Fruit fly (Drosophila melanogaster) whole organism, embryonic: ENCODE measurements around the gene Prp16.

Experiments
- Antp ChIP-seq: fragments of 200-800 bp; sonication (Bioruptor generic); optimal IDR thresholded peaks from 3 replicates; lab custom pipeline; 2016; ENCODE audit warnings: missing biosample characterization, missing genetic modification characterization
- B-H2 ChIP-seq: fragments of 200-800 bp; sonication (Bioruptor generic); optimal IDR thresholded peaks from 2 replicates; lab custom pipeline; 2018; ENCODE audit warnings: missing biosample characterization, mild to moderate bottlenecking, missing genetic modification characterization
- CG10267 ChIP-seq: fragments of 200-800 bp; sonication (Bioruptor generic); optimal IDR thresholded peaks from 2 replicates; lab custom pipeline; 2018; ENCODE audit warnings: missing biosample characterization, mild to moderate bottlenecking, missing genetic modification characterization, moderate library complexity
- CG10979 ChIP-seq: fragments of 200-800 bp; sonication (Bioruptor generic); optimal IDR thresholded peaks from 2 replicates; lab custom pipeline; 2018; ENCODE audit warnings: missing biosample characterization, mild to moderate bottlenecking, missing genetic modification characterization, moderate library complexity
- CG12744 ChIP-seq: fragments of 200-800 bp; sonication (Bioruptor generic); optimal IDR thresholded peaks from 2 replicates; lab custom pipeline; 2016; ENCODE audit warnings: missing biosample characterization, missing genetic modification characterization
- CG12769 ChIP-seq: fragments of 200-800 bp; sonication (Bioruptor generic); optimal IDR thresholded peaks from 2 replicates; lab custom pipeline; 2019; ENCODE audit warnings: missing biosample characterization, mild to moderate bottlenecking, missing genetic modification characterization, moderate library complexity
- CG12942 ChIP-seq: fragments of 200-800 bp; sonication (Bioruptor generic); optimal IDR thresholded peaks from 3 replicates; lab custom pipeline; 2016; ENCODE audit warnings: missing biosample characterization, missing genetic modification characterization
- CG13123 ChIP-seq: fragments of 200-800 bp; sonication (Bioruptor generic); optimal IDR thresholded peaks from 2 replicates; lab custom pipeline; 2016; ENCODE audit warnings: missing biosample characterization, missing genetic modification characterization
- CG13894 ChIP-seq: fragments of 200-800 bp; sonication (Bioruptor generic); optimal IDR thresholded peaks from 3 replicates; lab custom pipeline; 2018; ENCODE audit warnings: missing biosample characterization, mild to moderate bottlenecking, missing genetic modification characterization, moderate library complexity
- CG15073 ChIP-seq: fragments of 200-800 bp; sonication (Bioruptor generic); optimal IDR thresholded peaks from 2 replicates; lab custom pipeline; 2016; ENCODE audit warnings: missing biosample characterization, missing genetic modification characterization
- CG15269 ChIP-seq: fragments of 200-800 bp; sonication (Bioruptor generic); optimal IDR thresholded peaks from 2 replicates; lab custom pipeline; 2018; ENCODE audit warnings: missing biosample characterization, mild to moderate bottlenecking, missing genetic modification characterization, moderate library complexity
- CG1603 ChIP-seq: fragments of 200-800 bp; sonication (Bioruptor generic); optimal IDR thresholded peaks from 2 replicates; lab custom pipeline; 2019; ENCODE audit warnings: missing biosample characterization, mild to moderate bottlenecking, missing genetic modification characterization, moderate library complexity
- CG1647 ChIP-seq: fragments of 200-800 bp; sonication (Bioruptor generic); optimal IDR thresholded peaks from 3 replicates; lab custom pipeline; 2016; ENCODE audit warnings: missing biosample characterization, missing genetic modification characterization
- CG18619 ChIP-seq: fragments of 200-800 bp; sonication (Bioruptor generic); optimal IDR thresholded peaks from 3 replicates; lab custom pipeline; 2017; ENCODE audit warnings: missing biosample characterization, mild to moderate bottlenecking, missing genetic modification characterization
- CG2120 ChIP-seq: fragments of 200-800 bp; sonication (Bioruptor generic); optimal IDR thresholded peaks from 3 replicates; lab custom pipeline; 2016; ENCODE audit warnings: missing biosample characterization, missing genetic modification characterization
- CG2889 ChIP-seq: fragments of 200-800 bp; sonication (Bioruptor generic); IDR thresholded peaks from 3 replicates; pipeline ENCODE4 v1.3.6; 2022; ENCODE audit warnings: missing biosample characterization, missing genetic modification characterization
- CG31441 ChIP-seq: fragments of 200-800 bp; sonication (Bioruptor generic); IDR thresholded peaks from 2 replicates; pipeline ENCODE4 v1.3.6; 2022; ENCODE audit warnings: missing biosample characterization, missing genetic modification characterization
- CG32772 ChIP-seq: fragments of 200-800 bp; sonication (Bioruptor generic); IDR thresholded peaks from 2 replicates; pipeline ENCODE4 v1.3.6; 2022; ENCODE audit warnings: missing biosample characterization, missing genetic modification characterization
- CG3407 ChIP-seq: fragments of 200-800 bp; sonication (Bioruptor generic); optimal IDR thresholded peaks from 2 replicates; lab custom pipeline; 2018; ENCODE audit warnings: missing biosample characterization, mild to moderate bottlenecking, missing genetic modification characterization
- CG4360 ChIP-seq: fragments of 200-800 bp; sonication (Bioruptor generic); IDR thresholded peaks from 2 replicates; pipeline ENCODE4 v1.3.6; 2022; ENCODE audit warnings: missing biosample characterization, missing genetic modification characterization
- CG5180 ChIP-seq: fragments of 200-800 bp; sonication (Bioruptor generic); optimal IDR thresholded peaks from 3 replicates; lab custom pipeline; 2017; ENCODE audit warnings: missing biosample characterization, missing genetic modification characterization, mild to moderate bottlenecking, moderate library complexity, missing genetic modification reagents
- CG6254 ChIP-seq: fragments of 200-800 bp; sonication (Bioruptor generic); optimal IDR thresholded peaks from 3 replicates; lab custom pipeline; 2017; ENCODE audit warnings: mild to moderate bottlenecking, missing biosample characterization, missing genetic modification reagents, missing genetic modification characterization
- CG7928 ChIP-seq: fragments of 200-800 bp; sonication (Bioruptor generic); optimal IDR thresholded peaks from 2 replicates; lab custom pipeline; 2017; ENCODE audit warnings: missing biosample characterization, mild to moderate bottlenecking, missing genetic modification characterization
- CrebB ChIP-seq: fragments of 200-800 bp; sonication (Bioruptor generic); optimal IDR thresholded peaks from 3 replicates; lab custom pipeline; 2018; ENCODE audit warnings: missing biosample characterization, mild to moderate bottlenecking, missing genetic modification characterization
- Dad ChIP-seq: fragments of 200-800 bp; sonication (Bioruptor generic); optimal IDR thresholded peaks from 3 replicates; lab custom pipeline; 2016; ENCODE audit warnings: missing biosample characterization, missing genetic modification characterization
- Dip2 ChIP-seq: fragments of 200-800 bp; sonication (Bioruptor generic); IDR thresholded peaks from 2 replicates; pipeline ENCODE4 v1.3.6; 2022; ENCODE audit warnings: missing biosample characterization, missing genetic modification characterization
- Dref ChIP-seq: fragments of 200-800 bp; sonication (Bioruptor generic); IDR thresholded peaks from 2 replicates; pipeline ENCODE4 v1.3.6; 2022; ENCODE audit warnings: missing biosample characterization, missing genetic modification characterization
- Fer3 ChIP-seq: fragments of 200-800 bp; sonication (Bioruptor generic); optimal IDR thresholded peaks from 2 replicates; lab custom pipeline; 2018; ENCODE audit warnings: missing biosample characterization, mild to moderate bottlenecking, missing genetic modification characterization, moderate library complexity
- Kr ChIP-seq: fragments of 200-800 bp; sonication (Bioruptor generic); optimal IDR thresholded peaks from 2 replicates; lab custom pipeline; 2017; ENCODE audit warnings: missing biosample characterization, mild to moderate bottlenecking, missing genetic modification characterization
- Max ChIP-seq: fragments of 200-800 bp; sonication (Bioruptor generic); optimal IDR thresholded peaks from 2 replicates; lab custom pipeline; 2016; ENCODE audit warnings: missing biosample characterization, mild to moderate bottlenecking, missing genetic modification characterization
- Ptx1 ChIP-seq: fragments of 200-800 bp; sonication (Bioruptor generic); IDR thresholded peaks from 2 replicates; pipeline ENCODE4 v1.3.6; 2022; ENCODE audit warnings: missing biosample characterization, missing genetic modification characterization
- Trl ChIP-seq, 3 experiments: fragments of >200 bp in 2 of 3; fragments of 200-800 bp in 1 of 3; sonication (Bioruptor generic) in 1 of 3; optimal IDR thresholded peaks; 2 replicates in 1 of 3; 3 replicates in 2 of 3; lab custom pipeline; 2016 to 2017; ENCODE audit warnings: missing biosample characterization in 1 of 3, missing genetic modification characterization in 1 of 3
- bigmax ChIP-seq: fragments of 200-800 bp; sonication (Bioruptor generic); optimal IDR thresholded peaks from 2 replicates; lab custom pipeline; 2018; ENCODE audit warnings: missing biosample characterization, mild to moderate bottlenecking, missing genetic modification characterization
- cas ChIP-seq: fragments of 200-800 bp; sonication (Bioruptor generic); IDR thresholded peaks from 2 replicates; pipeline ENCODE4 v1.3.6; 2022; ENCODE audit warnings: missing biosample characterization, missing genetic modification characterization
- chif ChIP-seq, 2 experiments: fragments of 200-800 bp; sonication (Bioruptor generic); optimal IDR thresholded peaks; 3 replicates each; lab custom pipeline; 2016; ENCODE audit warnings: missing biosample characterization in 2 of 2, missing genetic modification characterization in 2 of 2
- cwo ChIP-seq: fragments of 200-800 bp; sonication (Bioruptor generic); optimal IDR thresholded peaks from 3 replicates; lab custom pipeline; 2017; ENCODE audit warnings: missing biosample characterization, missing genetic modification characterization, mild to moderate bottlenecking, moderate library complexity, missing genetic modification reagents
- mld ChIP-seq: fragments of 200-800 bp; sonication (Bioruptor generic); IDR thresholded peaks from 3 replicates; pipeline ENCODE4 v1.3.6; 2022; ENCODE audit warnings: missing biosample characterization, missing genetic modification characterization; ENCODE audit not compliant: partially characterized antibody
- nerfin-1 ChIP-seq: fragments of 200-800 bp; sonication (Bioruptor generic); optimal IDR thresholded peaks from 3 replicates; lab custom pipeline; 2019; ENCODE audit warnings: missing biosample characterization, mild to moderate bottlenecking, missing genetic modification characterization, moderate library complexity
- otp ChIP-seq: fragments of 200-800 bp; sonication (Bioruptor generic); IDR thresholded peaks from 3 replicates; pipeline ENCODE4, ENCODE4 v1.3.6; 2022; ENCODE audit warnings: missing biosample characterization, missing genetic modification characterization
- p53 ChIP-seq: fragments of 200-800 bp; sonication (Bioruptor generic); optimal IDR thresholded peaks from 2 replicates; lab custom pipeline; 2016; ENCODE audit warnings: missing biosample characterization, missing genetic modification characterization
- pho ChIP-seq: fragments of 200-800 bp; sonication (Bioruptor generic); optimal IDR thresholded peaks from 2 replicates; lab custom pipeline; 2016; ENCODE audit warnings: missing biosample characterization, missing genetic modification characterization
- row ChIP-seq: fragments of 200-800 bp; sonication (Bioruptor generic); IDR thresholded peaks from 3 replicates; pipeline ENCODE4 v1.3.6; 2022; ENCODE audit warnings: missing biosample characterization, missing genetic modification characterization
- sens ChIP-seq: fragments of 200-800 bp; sonication (Bioruptor generic); peaks from one replicate; lab custom pipeline; 2016; ENCODE audit warnings: missing biosample characterization, missing genetic modification characterization
- sim ChIP-seq: fragments of 200-800 bp; sonication (Bioruptor generic); IDR thresholded peaks from 2 replicates; pipeline ENCODE4 v1.3.6; 2022; ENCODE audit warnings: missing biosample characterization, missing genetic modification characterization
- slbo ChIP-seq: fragments of 200-800 bp; sonication (Bioruptor generic); IDR thresholded peaks from 2 replicates; pipeline ENCODE4 v1.3.6; 2022; ENCODE audit warnings: missing biosample characterization, missing genetic modification characterization
- tin ChIP-seq: fragments of 200-800 bp; sonication (Bioruptor generic); optimal IDR thresholded peaks from 3 replicates; lab custom pipeline; 2016; ENCODE audit warnings: missing biosample characterization, missing genetic modification characterization
- trem ChIP-seq: fragments of 200-800 bp; optimal IDR thresholded peaks from 3 replicates; lab custom pipeline; 2019; ENCODE audit warnings: missing biosample characterization, mild to moderate bottlenecking, missing genetic modification characterization, moderate library complexity
- unc-4 ChIP-seq: fragments of 200-800 bp; sonication (Bioruptor generic); IDR thresholded peaks from 2 replicates; pipeline ENCODE4 v1.3.6; 2022; ENCODE audit warnings: missing biosample characterization, missing genetic modification characterization; ENCODE audit not compliant: partially characterized antibody
- unpg ChIP-seq: fragments of 200-800 bp; sonication (Bioruptor generic); optimal IDR thresholded peaks from 3 replicates; lab custom pipeline; 2018; ENCODE audit warnings: missing biosample characterization, mild to moderate bottlenecking, missing genetic modification characterization, moderate library complexity
- wek ChIP-seq: fragments of 200-800 bp; sonication (Bioruptor generic); optimal IDR thresholded peaks from 3 replicates; lab custom pipeline; 2018; ENCODE audit warnings: missing biosample characterization, mild to moderate bottlenecking, missing genetic modification characterization, moderate library complexity

The Prp16 gene

DNA sequence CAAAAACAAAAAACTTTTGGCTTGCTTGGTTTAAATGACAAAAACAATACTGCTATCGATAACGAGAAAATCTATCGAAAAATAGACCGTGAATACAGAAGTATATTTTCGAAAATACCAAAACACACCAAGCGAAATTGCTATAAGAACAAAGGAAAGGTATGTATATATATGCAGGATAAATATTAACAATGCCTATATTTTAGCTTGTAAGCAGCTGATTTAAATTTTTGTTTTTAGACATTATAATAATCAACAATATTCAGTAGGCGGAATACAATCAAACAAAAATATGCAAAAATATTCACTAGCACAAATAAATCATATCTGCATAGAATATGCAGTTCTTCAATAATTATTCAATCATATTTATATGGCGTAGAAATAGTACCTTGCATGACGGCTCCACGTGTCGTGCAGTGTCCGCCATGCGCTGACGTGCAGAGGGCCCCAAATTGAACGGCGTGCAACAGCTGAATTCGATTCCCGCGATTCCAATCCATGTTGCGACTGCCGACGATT, 36.8 kb downstream of the Prp16 start, which contains the start of the genes Fbxl4 and Dus2 (continued):
- TF ChIP-seq CG2120 (peak; percentile 96), bigmax (GFP tag; lab: Kevin White, UChicago) (no peak), CG2889 (GFP tag; lab: Robert Waterston, UW) (peak; percentile 86), Fer3 (tag; lab: Kevin White, UChicago) (peak; percentile 87), p53 (GFP tag; lab: Kevin White, UChicago) (peak; percentile 81), Max (GFP tag; lab: Kevin White, UChicago) (peak; percentile 92), CG15269 (tag; lab: Kevin White, UChicago) (peak; percentile 88), Trl (optimal IDR thresholded peaks at IDR 0.05; lab: Kevin White, UChicago) (no peak), Trl (GFP tag; optimal IDR thresholded peaks at IDR 0.05; lab: Kevin White, UChicago) (peak; percentile 94), CG7928 (GFP tag; lab: Kevin White, UChicago) (peak; percentile 61), Antp (GFP tag; lab: Kevin White, UChicago) (peak; percentile 93), nerfin-1 (tag; lab: Kevin White, UChicago) (peak; percentile 86), tin (GFP tag; lab: Kevin White, UChicago) (peak; percentile 97), CG6254 (GFP tag; lab: Kevin White, UChicago) (peak; percentile 78), chif (GFP tag; optimal IDR thresholded peaks at IDR 0.05; lab: Kevin White, UChicago) (peak; percentile 92 to 95), cwo (GFP tag; lab: Kevin White, UChicago) (peak; percentile 79), CG12942 (GFP tag; lab: Kevin White, UChicago) (peak; percentile 91), CG4360 (GFP tag; lab: Robert Waterston, UW) (0 out of 2 replicates have a peak, but pooled peaks have one; percentile 43), wek (peak; percentile 27), CG10267 (tag; lab: Kevin White, UChicago) (peak; percentile 85), Dip2 (GFP tag; lab: Robert Waterston, UW) (0 out of 2 replicates have a peak, but pooled peaks have one; percentile 15), CG18619 (GFP tag; lab: Kevin White, UChicago) (peak; percentile 90), trem (tag; lab: Kevin White, UChicago) (peak; percentile 80), slbo (GFP tag; lab: Robert Waterston, UW) (peak; percentile 96), CG13123 (peak; percentile 68), CG15073 (GFP tag; lab: Kevin White, UChicago) (peak; percentile 39), CG12744 (peak; percentile 87), Kr (GFP tag; lab: Kevin White, UChicago) (no peak), CrebB (tag; lab: Kevin White, UChicago) (peak; percentile 74), CG12769 (tag; lab: Kevin White, UChicago) (no peak), sens (GFP tag; lab: Kevin White, UChicago) (peak; percentile 98), CG13894 (peak; percentile 84), CG32772 (GFP tag; lab: Robert Waterston, UW) (peak; percentile 92), unpg (GFP tag; lab: Kevin White, UChicago) (peak; percentile 87), mld (GFP tag; lab: Robert Waterston, UW) (no peak), CG3407 (GFP tag; lab: Kevin White, UChicago) (peak; percentile 74), CG5180 (GFP tag; lab: Kevin White, UChicago) (peak; percentile 70), cas (GFP tag; lab: Robert Waterston, UW) (peak; percentile 79), row (GFP tag; lab: Robert Waterston, UW) (peak; percentile 96), pho (peak; percentile 94), sim (GFP tag; lab: Robert Waterston, UW) (peak; percentile 60; the same call in 1 of the 2 replicates), CG1603 (tag; lab: Kevin White, UChicago) (peak; percentile 92), B-H2 (GFP tag; lab: Kevin White, UChicago) (peak; percentile 88), unc-4 (peak; percentile 14; the same call in 1 of the 2 replicates), CG10979 (tag; lab: Kevin White, UChicago) (peak; percentile 94), otp (GFP tag; lab: Robert Waterston, UW) (peak; percentile 93), Dref (peak; percentile 52), Ptx1 (GFP tag; lab: Robert Waterston, UW) (peak; percentile 94), CG1647 (GFP tag; lab: Kevin White, UChicago) (peak; percentile 90), CG31441 (peak; percentile 87), Dad (GFP tag; lab: Kevin White, UChicago) (peak; percentile 87)
